Worm (Caenorhabditis elegans) whole organism, early embryonic: Measurements from ENCODE around the gene F55C10.4.

ENCODE experiments used
- B0310.2 ChIP-seq: sonication (generic microtip); optimal IDR thresholded peaks from 2 replicates; lab custom pipeline; 2016; ENCODE audit warnings: mild to moderate bottlenecking, missing genetic modification characterization, missing compliant biosample characterization
- ama-1 ChIP-seq: fragments of 150-350 bp; optimal IDR thresholded peaks from 2 replicates; lab custom pipeline; 2014
- ceh-13 ChIP-seq: fragments of 200-800 bp; sonication (Bioruptor generic); optimal IDR thresholded peaks from 2 replicates; lab custom pipeline; 2018; ENCODE audit warnings: mild to moderate bottlenecking, missing genetic modification characterization, missing compliant biosample characterization
- hmg-4 ChIP-seq: fragments of 200-800 bp; sonication (Bioruptor generic); optimal IDR thresholded peaks from 2 replicates; lab custom pipeline; 2018; ENCODE audit warnings: mild to moderate bottlenecking, missing genetic modification characterization, missing compliant biosample characterization
- pes-1 ChIP-seq: fragments of 200-800 bp; sonication (Bioruptor generic); IDR thresholded peaks from 2 replicates; pipeline ENCODE4 v1.3.6; 2022; ENCODE audit warnings: missing genetic modification reagents, missing genetic modification characterization, missing compliant biosample characterization
- scrt-1 ChIP-seq: fragments of 200-800 bp; sonication (Bioruptor generic); IDR thresholded peaks from 2 replicates; pipeline ENCODE4 v1.3.6; 2022; ENCODE audit warnings: missing genetic modification characterization, missing compliant biosample characterization
- sea-1 ChIP-seq: fragments of 200-800 bp; sonication (Bioruptor generic); conservative IDR thresholded peaks from 2 replicates; pipeline ENCODE4 v1.3.6; 2022; ENCODE audit warnings: missing genetic modification characterization, missing compliant biosample characterization
- tbx-11 ChIP-seq: fragments of 200-800 bp; sonication (Bioruptor generic); IDR thresholded peaks from 2 replicates; pipeline ENCODE4 v1.3.6; 2022; ENCODE audit warnings: missing genetic modification characterization, missing compliant biosample characterization
- tbx-37 ChIP-seq: fragments of 200-800 bp; sonication (Bioruptor generic); conservative IDR thresholded peaks from 2 replicates; pipeline ENCODE4 v1.3.6; 2022; ENCODE audit warnings: missing genetic modification reagents, missing genetic modification characterization, missing compliant biosample characterization
- tra-4 ChIP-seq: sonication (generic microtip); optimal IDR thresholded peaks from 2 replicates; lab custom pipeline; 2017; ENCODE audit warnings: missing genetic modification characterization, missing compliant biosample characterization

- no peak for TF ChIP-seq ama-1
- no peak for TF ChIP-seq tbx-11 (GFP tag; lab: Robert Waterston, UW)
- TF ChIP-seq pes-1 (GFP tag; lab: Robert Waterston, UW) = no peak
- TF ChIP-seq scrt-1 (GFP tag; lab: Robert Waterston, UW) = no peak
- TF ChIP-seq hmg-4 (GFP tag; lab: Kevin White, UChicago) = no peak
- no peak for TF ChIP-seq sea-1
- no peak for TF ChIP-seq tbx-37 (GFP tag; lab: Robert Waterston, UW)
- TF ChIP-seq B0310.2 (tag; lab: Kevin White, UChicago) = no peak
- no peak for TF ChIP-seq ceh-13
- TF ChIP-seq tra-4 = no peak
Observed at ce11 chrV:11373918-11374317, 12.6 kb upstream of the F55C10.4 start.
